Worm (Caenorhabditis elegans) whole organism, L1 larva: ENCODE results near the gene C49F5.8.

Experiments
- aly-2 ChIP-seq: fragments of 150-350 bp; optimal IDR thresholded peaks from 2 replicates; lab custom pipeline; 2014; ENCODE audit warnings: missing biosample characterization, missing genetic modification characterization
- ceh-63 ChIP-seq: fragments of 200-800 bp; sonication (Bioruptor generic); optimal IDR thresholded peaks from 2 replicates; lab custom pipeline; 2018; ENCODE audit warnings: mild to moderate bottlenecking, missing genetic modification characterization, missing compliant biosample characterization
- ceh-8 ChIP-seq: fragments of 200-800 bp; sonication (Bioruptor generic); optimal IDR thresholded peaks from 2 replicates; lab custom pipeline; 2018; ENCODE audit warnings: mild to moderate bottlenecking, missing genetic modification characterization, moderate library complexity, missing compliant biosample characterization
- egl-27 ChIP-seq, 2 experiments: fragments of 150-350 bp in 1 of 2; sonication (generic microtip); optimal IDR thresholded peaks; 3 replicates each; lab custom pipeline; 2017 to 2018; ENCODE audit warnings: missing biosample characterization in 2 of 2, missing genetic modification characterization in 2 of 2, missing genetic modification reagents in 2 of 2
- fkh-10 ChIP-seq: sonication (generic microtip); optimal IDR thresholded peaks from 2 replicates; lab custom pipeline; 2017; ENCODE audit warnings: missing biosample characterization, missing genetic modification reagents, missing genetic modification characterization
- lin-14 ChIP-seq: fragments of 200-800 bp; sonication (Bioruptor generic); optimal IDR thresholded peaks from 2 replicates; lab custom pipeline; 2018; ENCODE audit warnings: mild to moderate bottlenecking, missing genetic modification characterization, moderate library complexity, missing compliant biosample characterization
- nhr-11 ChIP-seq: fragments of 150-350 bp; optimal IDR thresholded peaks from 2 replicates; lab custom pipeline; 2014; ENCODE audit warnings: missing biosample characterization, missing genetic modification characterization
- nhr-19 ChIP-seq: fragments of 200-800 bp; sonication (Bioruptor generic); conservative IDR thresholded peaks from 2 replicates; pipeline ENCODE4 v1.3.6; 2022; ENCODE audit warnings: missing genetic modification characterization, missing compliant biosample characterization
- nhr-71 ChIP-seq: sonication (generic microtip); optimal IDR thresholded peaks from 2 replicates; lab custom pipeline; 2016; ENCODE audit warnings: mild to moderate bottlenecking, missing genetic modification characterization, moderate library complexity, missing compliant biosample characterization
- snpc-4 ChIP-seq: fragments of 150-350 bp; optimal IDR thresholded peaks from 2 replicates; lab custom pipeline; 2014; ENCODE audit warnings: missing biosample characterization, missing genetic modification characterization

DNA sequence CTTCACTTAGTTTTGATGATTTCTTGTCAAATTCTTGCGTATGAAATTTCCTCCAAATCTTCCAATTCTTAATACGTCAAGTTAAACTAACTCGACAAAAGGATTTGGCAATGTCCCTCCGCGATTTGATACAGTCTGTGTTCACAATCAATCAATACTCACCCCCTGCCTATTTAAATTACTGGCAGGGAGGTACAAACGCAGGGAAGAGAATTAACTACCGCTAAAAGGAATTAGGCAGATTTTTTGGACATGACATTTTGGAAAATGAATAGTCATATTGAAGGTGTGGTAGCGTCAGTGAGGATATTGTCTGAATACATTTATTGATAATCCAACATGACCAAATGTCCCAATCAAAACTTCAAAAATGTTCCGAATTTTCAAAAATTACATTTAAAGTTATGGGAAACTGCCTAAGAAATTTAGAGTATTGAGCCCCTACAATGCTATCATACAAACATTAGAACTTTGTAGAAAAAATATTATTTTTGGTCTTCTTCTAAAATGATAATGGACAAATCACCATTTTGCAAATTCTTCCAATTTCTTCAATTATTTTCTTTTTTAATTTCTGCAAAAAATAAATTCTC is 22.5 kb upstream of the C49F5.8 start:
- TF ChIP-seq fkh-10 (GFP tag; lab: Kevin White, UChicago) (peak; percentile 99), nhr-71 (tag; lab: Kevin White, UChicago) (peak; percentile 98), aly-2 (tag; lab: Kevin White, UChicago) (peak; percentile 94), nhr-11 (tag; lab: Kevin White, UChicago) (peak; percentile 99), nhr-19 (GFP tag; lab: Robert Waterston, UW) (peak; percentile 98), snpc-4 (tag; lab: Kevin White, UChicago) (peak; percentile 87), ceh-8 (GFP tag; lab: Kevin White, UChicago) (peak; percentile 99), ceh-63 (GFP tag; lab: Kevin White, UChicago) (peak; percentile 96), egl-27 (tag; optimal IDR thresholded peaks at IDR 0.05; lab: Kevin White, UChicago) (peak; percentile 81 to 98), lin-14 (GFP tag; lab: Kevin White, UChicago) (peak; percentile 96)
